Fruit fly (Drosophila melanogaster) whole organism, pupa: ENCODE data around the gene CG17124.

ENCODE experiments used
- CG10348 ChIP-seq: fragments of 200-800 bp; sonication (Bioruptor generic); IDR thresholded peaks from 2 replicates; pipeline ENCODE4 v1.3.6; 2022; ENCODE audit warnings: missing biosample characterization, missing genetic modification characterization
- CG12605 ChIP-seq: fragments of 200-800 bp; sonication (Bioruptor generic); IDR thresholded peaks from 2 replicates; pipeline ENCODE4 v1.3.6; 2022; ENCODE audit warnings: missing biosample characterization, missing genetic modification characterization
- CG13204 ChIP-seq: fragments of 200-800 bp; sonication (Bioruptor generic); optimal IDR thresholded peaks from 2 replicates; lab custom pipeline; 2018; ENCODE audit warnings: missing biosample characterization, mild to moderate bottlenecking, missing genetic modification characterization, moderate library complexity
- CG14655 ChIP-seq: fragments of 200-800 bp; sonication (Bioruptor generic); optimal IDR thresholded peaks from 3 replicates; lab custom pipeline; 2017; ENCODE audit warnings: mild to moderate bottlenecking, missing biosample characterization, missing genetic modification reagents, missing genetic modification characterization
- CG15710 ChIP-seq: fragments of 200-800 bp; sonication (Bioruptor generic); optimal IDR thresholded peaks from 2 replicates; lab custom pipeline; 2018; ENCODE audit warnings: missing biosample characterization, mild to moderate bottlenecking, missing genetic modification characterization, moderate library complexity
- CG17806 ChIP-seq: fragments of 200-800 bp; sonication (Bioruptor generic); optimal IDR thresholded peaks from 2 replicates; lab custom pipeline; 2018; ENCODE audit warnings: missing biosample characterization, mild to moderate bottlenecking, missing genetic modification characterization, moderate library complexity
- CG32121 ChIP-seq: fragments of 200-800 bp; sonication (Bioruptor generic); IDR thresholded peaks from 2 replicates; pipeline ENCODE4 v1.3.6; 2022; ENCODE audit warnings: missing biosample characterization, missing genetic modification characterization
- CG34367 ChIP-seq: fragments of 200-800 bp; sonication (Bioruptor generic); optimal IDR thresholded peaks from 2 replicates; lab custom pipeline; 2018; ENCODE audit warnings: missing biosample characterization, mild to moderate bottlenecking, missing genetic modification characterization
- CG4496 ChIP-seq: fragments of 200-800 bp; sonication (Bioruptor generic); IDR thresholded peaks from 3 replicates; pipeline ENCODE4 v1.3.6; 2022; ENCODE audit warnings: missing biosample characterization, missing genetic modification characterization
- CG8159 ChIP-seq: fragments of 200-800 bp; sonication (Bioruptor generic); optimal IDR thresholded peaks from 3 replicates; lab custom pipeline; 2018; ENCODE audit warnings: missing biosample characterization, mild to moderate bottlenecking, missing genetic modification characterization, moderate library complexity
- CG8301 ChIP-seq: fragments of 200-800 bp; sonication (Bioruptor generic); optimal IDR thresholded peaks from 2 replicates; lab custom pipeline; 2018; ENCODE audit warnings: missing biosample characterization, mild to moderate bottlenecking, missing genetic modification characterization
- CG9948 ChIP-seq: fragments of 200-800 bp; sonication (Bioruptor generic); optimal IDR thresholded peaks from 2 replicates; lab custom pipeline; 2018; ENCODE audit warnings: missing biosample characterization, mild to moderate bottlenecking, missing genetic modification characterization, moderate library complexity
- D1 ChIP-seq: fragments of 200-800 bp; sonication (Bioruptor generic); optimal IDR thresholded peaks from 2 replicates; lab custom pipeline; 2018; ENCODE audit warnings: missing biosample characterization, mild to moderate bottlenecking, missing genetic modification characterization, moderate library complexity
- EcR ChIP-seq: fragments of 200-800 bp; sonication (Bioruptor generic); optimal IDR thresholded peaks from 3 replicates; lab custom pipeline; 2019; ENCODE audit warnings: missing biosample characterization, missing genetic modification characterization, mild to moderate bottlenecking, moderate library complexity, missing genetic modification reagents
- Ets98B ChIP-seq: fragments of 200-800 bp; sonication (Bioruptor generic); IDR thresholded peaks from 2 replicates; pipeline ENCODE4 v1.3.6; 2022; ENCODE audit warnings: missing biosample characterization, missing genetic modification characterization
- Pif1A ChIP-seq: fragments of 200-800 bp; sonication (Bioruptor generic); optimal IDR thresholded peaks from 3 replicates; lab custom pipeline; 2016; ENCODE audit warnings: missing biosample characterization, missing genetic modification characterization
- Pif1B ChIP-seq: fragments of 200-800 bp; sonication (Bioruptor generic); optimal IDR thresholded peaks from 3 replicates; lab custom pipeline; 2016; ENCODE audit warnings: missing biosample characterization, missing genetic modification characterization
- Snoo ChIP-seq: fragments of 200-800 bp; sonication (Bioruptor generic); optimal IDR thresholded peaks from 3 replicates; lab custom pipeline; 2017; ENCODE audit warnings: missing biosample characterization, mild to moderate bottlenecking, missing genetic modification characterization, inconsistent platforms
- fd96Ca ChIP-seq: fragments of 200-800 bp; sonication (Bioruptor generic); IDR thresholded peaks from 3 replicates; pipeline ENCODE4 v1.3.6; 2022; ENCODE audit warnings: missing biosample characterization, missing genetic modification characterization
- gl ChIP-seq: fragments of 200-800 bp; sonication (Bioruptor generic); optimal IDR thresholded peaks from 2 replicates; lab custom pipeline; 2018; ENCODE audit warnings: missing biosample characterization, mild to moderate bottlenecking, missing genetic modification characterization
- rn ChIP-seq: fragments of 200-800 bp; sonication (Bioruptor generic); IDR thresholded peaks from 2 replicates; pipeline ENCODE4 v1.3.6; 2022; ENCODE audit warnings: missing biosample characterization, missing genetic modification characterization

The CG17124 gene

dm6 chr2L:10732343-10732808 lies 23.7 kb downstream of the CG17124 start, which contains the start of the genes EMC3 and Dpy-30L1:
Gene EMC3, minus strand, starts transcription at chr2L:10732423.
Gene Dpy-30L1, plus strand, starts transcription at chr2L:10732653.
- TF ChIP-seq Ets98B (GFP tag; lab: Robert Waterston, UW) = peak; percentile 43; the same call in 1 of the 2 replicates
- peak; percentile 35 for TF ChIP-seq CG17806 (tag; lab: Kevin White, UChicago)
- peak; percentile 5 for TF ChIP-seq CG9948 (tag; lab: Kevin White, UChicago)
- TF ChIP-seq Snoo (tag; lab: Kevin White, UChicago) = peak; percentile 27
- TF ChIP-seq CG13204 (GFP tag; lab: Kevin White, UChicago) = no peak
- TF ChIP-seq CG4496 (GFP tag; lab: Robert Waterston, UW) = peak; percentile 20; the same call in 1 of the 3 replicates
- TF ChIP-seq CG15710 (tag; lab: Kevin White, UChicago) = peak; percentile 53
- no peak for TF ChIP-seq CG8159 (tag; lab: Kevin White, UChicago)
- TF ChIP-seq, all 21 proteins: peak for 6

dm6 chr2L:10729955-10730354 lies 26.2 kb downstream of the CG17124 start, which contains the start of gene CG17118:
Gene CG17118, plus strand, starts transcription at chr2L:10730255.
- TF ChIP-seq CG4496 (GFP tag; lab: Robert Waterston, UW) (no peak), CG34367 (tag; lab: Kevin White, UChicago) (no peak), D1 (tag; lab: Kevin White, UChicago) (no peak), CG17806 (tag; lab: Kevin White, UChicago) (no peak), gl (tag; lab: Kevin White, UChicago) (no peak), CG12605 (no peak), Pif1B (GFP tag; lab: Kevin White, UChicago) (no peak), CG13204 (GFP tag; lab: Kevin White, UChicago) (no peak), CG15710 (tag; lab: Kevin White, UChicago) (no peak), fd96Ca (GFP tag; lab: Robert Waterston, UW) (no peak), Pif1A (GFP tag; lab: Kevin White, UChicago) (no peak), Snoo (tag; lab: Kevin White, UChicago) (no peak), CG14655 (GFP tag; lab: Kevin White, UChicago) (no peak), rn (GFP tag; lab: Robert Waterston, UW) (no peak), CG10348 (GFP tag; lab: Robert Waterston, UW) (no peak), CG9948 (tag; lab: Kevin White, UChicago) (no peak)

dm6 chr2L:10728751-10729150 lies 27.4 kb downstream of the CG17124 start, which contains the start of gene CG6443:
Gene CG6443, plus strand, starts transcription at chr2L:10728978.
- no peak for TF ChIP-seq CG14655 (GFP tag; lab: Kevin White, UChicago)
- no peak for TF ChIP-seq CG8301 (tag; lab: Kevin White, UChicago)
- TF ChIP-seq gl (tag; lab: Kevin White, UChicago) = no peak
- TF ChIP-seq Ets98B (GFP tag; lab: Robert Waterston, UW) = no peak

- TF ChIP-seq Snoo (tag; lab: Kevin White, UChicago) (no peak), CG15710 (tag; lab: Kevin White, UChicago) (no peak), D1 (tag; lab: Kevin White, UChicago) (no peak)
These were observed 32.2 kb downstream of the CG17124 start, which contains the start of gene CG6431 for dm6 chr2L:10723903-10724302. Gene CG6431, plus strand, starts transcription at chr2L:10724203.

- TF ChIP-seq fd96Ca (GFP tag; lab: Robert Waterston, UW) (no peak), CG15710 (tag; lab: Kevin White, UChicago) (no peak), CG17806 (tag; lab: Kevin White, UChicago) (no peak), D1 (tag; lab: Kevin White, UChicago) (peak; percentile 56), CG8159 (tag; lab: Kevin White, UChicago) (no peak), EcR (no peak)
These were observed 34.6 kb downstream of the CG17124 start for dm6 chr2L:10721535-10721934.

- TF ChIP-seq CG17806 (tag; lab: Kevin White, UChicago) (no peak), CG9948 (tag; lab: Kevin White, UChicago) (no peak), CG4496 (GFP tag; lab: Robert Waterston, UW) (no peak), Pif1A (GFP tag; lab: Kevin White, UChicago) (no peak), CG10348 (GFP tag; lab: Robert Waterston, UW) (no peak), fd96Ca (GFP tag; lab: Robert Waterston, UW) (no peak), rn (GFP tag; lab: Robert Waterston, UW) (no peak), CG32121 (GFP tag; lab: Robert Waterston, UW) (no peak), CG14655 (GFP tag; lab: Kevin White, UChicago) (no peak), CG8301 (tag; lab: Kevin White, UChicago) (no peak), gl (tag; lab: Kevin White, UChicago) (no peak), CG13204 (GFP tag; lab: Kevin White, UChicago) (no peak), EcR (no peak), D1 (tag; lab: Kevin White, UChicago) (no peak), Pif1B (GFP tag; lab: Kevin White, UChicago) (no peak)
These were observed 44.9 kb downstream of the CG17124 start for dm6 chr2L:10711221-10711620.
